Worm (Caenorhabditis elegans): ENCODE results near the gene F28F8.9.

ce11 chrV:15567344-15567804 is 11.1 kb downstream of the F28F8.9 start, which contains the start of gene acs-2:
- no peak for TF ChIP-seq ref-1 (GFP tag; conservative IDR thresholded peaks at IDR 0.05)
- TF ChIP-seq tab-1 (GFP tag; IDR thresholded peaks at IDR 0.05), result no peak
- no peak for TF ChIP-seq med-1 (GFP tag; optimal IDR thresholded peaks at IDR 0.05; ENCODE audit: insufficient read depth)

Data from whole organism, midembryonic.